Worm (Caenorhabditis elegans) whole organism, young adult: ENCODE measurements around the gene F02C12.1.

Source experiments
- C06A6.2 ChIP-seq: fragments of 200-800 bp; sonication (Bioruptor generic); conservative IDR thresholded peaks from 2 replicates; pipeline ENCODE4 v1.3.6; 2022; ENCODE audit warnings: missing genetic modification characterization, missing compliant biosample characterization
- F10E7.11 ChIP-seq: sonication (generic microtip); optimal IDR thresholded peaks from 2 replicates; lab custom pipeline; 2017; ENCODE audit warnings: mild to moderate bottlenecking, missing genetic modification characterization, moderate library complexity, missing compliant biosample characterization
- F23B12.7 ChIP-seq: sonication (generic microtip); optimal IDR thresholded peaks from 2 replicates; lab custom pipeline; 2017; ENCODE audit warnings: missing genetic modification characterization, mild to moderate bottlenecking, missing compliant biosample characterization, antibody characterized with exemption, moderate library complexity; ENCODE audit not compliant: insufficient read depth
- F37B4.10 ChIP-seq: fragments of 200-800 bp; sonication (Bioruptor generic); IDR thresholded peaks from 2 replicates; pipeline ENCODE4 v1.3.6; 2022; ENCODE audit warnings: missing genetic modification characterization, missing compliant biosample characterization
- F55B11.4 ChIP-seq: sonication (generic microtip); optimal IDR thresholded peaks from 2 replicates; lab custom pipeline; 2016; ENCODE audit warnings: missing compliant biosample characterization, missing genetic modification characterization, borderline replicate concordance; ENCODE audit not compliant: insufficient read depth
- K12H6.12 ChIP-seq: fragments of 200-800 bp; sonication (Bioruptor generic); optimal IDR thresholded peaks from 2 replicates; lab custom pipeline; 2018; ENCODE audit warnings: mild to moderate bottlenecking, missing genetic modification characterization, missing compliant biosample characterization
- T26A5.8 ChIP-seq: sonication (generic microtip); optimal IDR thresholded peaks from 2 replicates; lab custom pipeline; 2016; ENCODE audit warnings: missing genetic modification characterization, missing compliant biosample characterization
- Y53F4B.3 ChIP-seq: fragments of 200-800 bp; sonication (Bioruptor generic); IDR thresholded peaks from 2 replicates; pipeline ENCODE4 v1.3.6; 2022; ENCODE audit warnings: missing genetic modification reagents, missing genetic modification characterization, missing compliant biosample characterization
- athp-1 ChIP-seq: sonication (generic microtip); optimal IDR thresholded peaks from 2 replicates; lab custom pipeline; 2017; ENCODE audit warnings: mild to moderate bottlenecking, missing genetic modification characterization, missing compliant biosample characterization
- attf-3 ChIP-seq: fragments of 200-800 bp; sonication (Bioruptor generic); conservative IDR thresholded peaks from 2 replicates; pipeline ENCODE4 v1.3.6; 2022; ENCODE audit warnings: missing genetic modification reagents, missing genetic modification characterization, missing compliant biosample characterization
- attf-6 ChIP-seq: fragments of 200-800 bp; sonication (Bioruptor generic); IDR thresholded peaks from 2 replicates; pipeline ENCODE4 v1.3.6; 2022; ENCODE audit warnings: missing genetic modification reagents, missing genetic modification characterization, missing compliant biosample characterization
- bed-2 ChIP-seq: fragments of 200-800 bp; sonication (Bioruptor generic); IDR thresholded peaks from 2 replicates; pipeline ENCODE4 v1.3.6; 2022; ENCODE audit warnings: missing genetic modification reagents, missing genetic modification characterization, missing compliant biosample characterization
- cebp-2 ChIP-seq: fragments of 200-800 bp; sonication (Bioruptor generic); IDR thresholded peaks from 2 replicates; pipeline ENCODE4 v1.3.6; 2022; ENCODE audit warnings: missing genetic modification characterization, missing compliant biosample characterization
- ceh-100 ChIP-seq: fragments of 200-800 bp; sonication (Bioruptor generic); IDR thresholded peaks from 2 replicates; pipeline ENCODE4 v1.3.6; 2022; ENCODE audit warnings: missing genetic modification reagents, missing genetic modification characterization, missing compliant biosample characterization
- ceh-91 ChIP-seq: fragments of 200-800 bp; sonication (Bioruptor generic); IDR thresholded peaks from 2 replicates; pipeline ENCODE4 v1.3.6; 2022; ENCODE audit warnings: missing genetic modification reagents, missing genetic modification characterization, missing compliant biosample characterization
- dox-1 ChIP-seq: fragments of 200-800 bp; sonication (Bioruptor generic); IDR thresholded peaks from 2 replicates; pipeline ENCODE4 v1.3.6; 2022; ENCODE audit warnings: missing genetic modification reagents, missing genetic modification characterization, missing compliant biosample characterization
- dpff-1 ChIP-seq: sonication (generic microtip); optimal IDR thresholded peaks from 2 replicates; lab custom pipeline; 2017; ENCODE audit warnings: mild to moderate bottlenecking, missing genetic modification characterization, missing compliant biosample characterization
- egl-18 ChIP-seq: fragments of 200-800 bp; sonication (Bioruptor generic); IDR thresholded peaks from 2 replicates; pipeline ENCODE4 v1.3.6; 2022; ENCODE audit warnings: missing genetic modification reagents, missing genetic modification characterization, missing compliant biosample characterization
- egl-44 ChIP-seq: fragments of 200-800 bp; sonication (Bioruptor generic); IDR thresholded peaks from 2 replicates; pipeline ENCODE4 v1.3.6; 2022; ENCODE audit warnings: missing genetic modification reagents, missing genetic modification characterization, missing compliant biosample characterization
- egrh-3 ChIP-seq: fragments of 200-800 bp; sonication (Bioruptor generic); IDR thresholded peaks from 2 replicates; pipeline ENCODE4 v1.3.6; 2022; ENCODE audit warnings: missing genetic modification reagents, missing genetic modification characterization, missing compliant biosample characterization
- fkh-3 ChIP-seq: sonication (generic microtip); optimal IDR thresholded peaks from 2 replicates; lab custom pipeline; 2016; ENCODE audit warnings: mild to moderate bottlenecking, missing genetic modification characterization, missing compliant biosample characterization
- gei-17 ChIP-seq: fragments of 200-800 bp; sonication (Bioruptor generic); optimal IDR thresholded peaks from 2 replicates; lab custom pipeline; 2018; ENCODE audit warnings: mild to moderate bottlenecking, missing genetic modification characterization, missing compliant biosample characterization
- him-1 ChIP-seq: sonication (generic microtip); optimal IDR thresholded peaks from 2 replicates; lab custom pipeline; 2016; ENCODE audit warnings: missing genotype, missing genetic modification reagents, missing genetic modification characterization, missing compliant biosample characterization
- hsf-1 ChIP-seq: fragments of 200-800 bp; sonication (Bioruptor generic); IDR thresholded peaks from 2 replicates; pipeline ENCODE4 v1.3.6; 2022; ENCODE audit warnings: missing genetic modification reagents, missing genetic modification characterization, missing compliant biosample characterization
- lag-1 ChIP-seq: fragments of 200-800 bp; sonication (Bioruptor generic); IDR thresholded peaks from 2 replicates; pipeline ENCODE4 v1.3.6; 2022; ENCODE audit warnings: missing genetic modification reagents, missing genetic modification characterization, missing compliant biosample characterization
- let-607 ChIP-seq, 2 experiments: fragments of 200-800 bp in 1 of 2; sonication (Bioruptor generic) in 1 of 2; sonication (generic microtip) in 1 of 2; optimal IDR thresholded peaks; 2 replicates each; lab custom pipeline; 2016 to 2018; ENCODE audit warnings: mild to moderate bottlenecking in 2 of 2, missing compliant biosample characterization in 2 of 2, missing genetic modification characterization in 2 of 2, moderate library complexity in 2 of 2, missing genotype in 1 of 2
- lin-35 ChIP-seq, 3 experiments: fragments of 150-350 bp in 2 of 3; sonication (generic microtip) in 1 of 3; optimal IDR thresholded peaks; 2 replicates each; lab custom pipeline; 2014 to 2018; ENCODE audit warnings: missing biosample characterization in 3 of 3, missing genetic modification characterization in 3 of 3, missing genetic modification reagents in 3 of 3
- lin-40 ChIP-seq: sonication (generic microtip); optimal IDR thresholded peaks from 2 replicates; lab custom pipeline; 2016; ENCODE audit warnings: missing genetic modification characterization, mild to moderate bottlenecking, missing compliant biosample characterization, missing genotype, missing genetic modification reagents
- lsy-27 ChIP-seq: sonication (generic microtip); optimal IDR thresholded peaks from 2 replicates; lab custom pipeline; 2017; ENCODE audit warnings: missing genetic modification characterization, mild to moderate bottlenecking, missing compliant biosample characterization, antibody characterized with exemption, missing genotype, borderline replicate concordance; ENCODE audit not compliant: insufficient read depth
- madf-10 ChIP-seq: sonication (generic microtip); optimal IDR thresholded peaks from 2 replicates; lab custom pipeline; 2016; ENCODE audit warnings: mild to moderate bottlenecking, missing genetic modification characterization, missing compliant biosample characterization
- madf-6 ChIP-seq: fragments of 200-800 bp; sonication (Bioruptor generic); IDR thresholded peaks from 2 replicates; pipeline ENCODE4 v1.3.6; 2022; ENCODE audit warnings: missing genetic modification reagents, missing genetic modification characterization, missing compliant biosample characterization
- madf-8 ChIP-seq: fragments of 200-800 bp; sonication (Bioruptor generic); conservative IDR thresholded peaks from 2 replicates; pipeline ENCODE4 v1.3.6; 2022; ENCODE audit warnings: missing genetic modification reagents, missing genetic modification characterization, missing compliant biosample characterization
- mel-28 ChIP-seq: sonication (generic microtip); optimal IDR thresholded peaks from 2 replicates; lab custom pipeline; 2016; ENCODE audit warnings: borderline replicate concordance, mild to moderate bottlenecking, missing genetic modification characterization, missing compliant biosample characterization
- mes-4 ChIP-seq: sonication (generic microtip); optimal IDR thresholded peaks from 2 replicates; lab custom pipeline; 2016; ENCODE audit warnings: missing genotype, missing genetic modification characterization, missing compliant biosample characterization
- nfya-1 ChIP-seq: sonication (generic microtip); optimal IDR thresholded peaks from 2 replicates; lab custom pipeline; 2017; ENCODE audit warnings: antibody characterized with exemption, missing compliant biosample characterization, missing genetic modification characterization, borderline replicate concordance; ENCODE audit not compliant: insufficient read depth
- nfya-2 ChIP-seq: fragments of 200-800 bp; sonication (Bioruptor generic); IDR thresholded peaks from 2 replicates; pipeline ENCODE4 v1.3.6; 2022; ENCODE audit warnings: missing genetic modification reagents, missing genetic modification characterization, missing compliant biosample characterization
- nhr-179 ChIP-seq: sonication (generic microtip); optimal IDR thresholded peaks from 2 replicates; lab custom pipeline; 2016; ENCODE audit warnings: mild to moderate bottlenecking, missing genetic modification characterization, missing compliant biosample characterization
- nhr-80 ChIP-seq: sonication (generic microtip); optimal IDR thresholded peaks from 2 replicates; lab custom pipeline; 2016; ENCODE audit warnings: missing genetic modification characterization, missing compliant biosample characterization
- rpc-1 ChIP-seq, 2 experiments: fragments of 150-350 bp in 1 of 2; sonication (generic microtip) in 1 of 2; optimal IDR thresholded peaks; 2 replicates each; lab custom pipeline; 2014 to 2018; ENCODE audit warnings: missing biosample characterization in 1 of 2, missing genetic modification characterization in 1 of 2, missing genetic modification reagents in 1 of 2, missing genotype in 1 of 2
- sea-2 ChIP-seq: fragments of 200-800 bp; sonication (Bioruptor generic); IDR thresholded peaks from 2 replicates; pipeline ENCODE4 v1.3.6; 2022; ENCODE audit warnings: missing genetic modification characterization, missing compliant biosample characterization
- snpc-1.3 ChIP-seq: sonication (generic microtip); optimal IDR thresholded peaks from 2 replicates; lab custom pipeline; 2017; ENCODE audit warnings: missing genetic modification characterization, mild to moderate bottlenecking, missing compliant biosample characterization, antibody characterized with exemption, moderate library complexity, missing genotype, missing genetic modification reagents; ENCODE audit not compliant: insufficient read depth
- tbp1 ChIP-seq: fragments of 200-800 bp; sonication (Bioruptor generic); optimal IDR thresholded peaks from 2 replicates; lab custom pipeline; 2018; ENCODE audit warnings: mild to moderate bottlenecking, missing genetic modification characterization, missing compliant biosample characterization
- tbx-9 ChIP-seq: sonication (generic microtip); optimal IDR thresholded peaks from 2 replicates; lab custom pipeline; 2016; ENCODE audit warnings: borderline replicate concordance, missing genetic modification characterization, inconsistent platforms, missing compliant biosample characterization
- unc-130 ChIP-seq: sonication (generic microtip); optimal IDR thresholded peaks from 2 replicates; lab custom pipeline; 2016; ENCODE audit warnings: missing genetic modification reagents, missing genetic modification characterization, missing compliant biosample characterization
- zfh-2 ChIP-seq: fragments of 200-800 bp; sonication (Bioruptor generic); conservative IDR thresholded peaks from 2 replicates; pipeline ENCODE4 v1.3.6; 2022; ENCODE audit warnings: missing genetic modification reagents, missing genetic modification characterization, missing compliant biosample characterization
- ztf-25 ChIP-seq: fragments of 200-800 bp; sonication (Bioruptor generic); IDR thresholded peaks from 2 replicates; pipeline ENCODE4 v1.3.6; 2022; ENCODE audit warnings: missing genetic modification reagents, missing genetic modification characterization, missing compliant biosample characterization
- ztf-28 ChIP-seq: fragments of 200-800 bp; sonication (Bioruptor generic); IDR thresholded peaks from 2 replicates; pipeline ENCODE4 v1.3.6; 2022; ENCODE audit warnings: missing genetic modification reagents, missing genetic modification characterization, missing compliant biosample characterization
- ztf-3 ChIP-seq: fragments of 200-800 bp; sonication (Bioruptor generic); optimal IDR thresholded peaks from 2 replicates; lab custom pipeline; 2018; ENCODE audit warnings: mild to moderate bottlenecking, missing genetic modification characterization, missing compliant biosample characterization

The F02C12.1 gene

DNA sequence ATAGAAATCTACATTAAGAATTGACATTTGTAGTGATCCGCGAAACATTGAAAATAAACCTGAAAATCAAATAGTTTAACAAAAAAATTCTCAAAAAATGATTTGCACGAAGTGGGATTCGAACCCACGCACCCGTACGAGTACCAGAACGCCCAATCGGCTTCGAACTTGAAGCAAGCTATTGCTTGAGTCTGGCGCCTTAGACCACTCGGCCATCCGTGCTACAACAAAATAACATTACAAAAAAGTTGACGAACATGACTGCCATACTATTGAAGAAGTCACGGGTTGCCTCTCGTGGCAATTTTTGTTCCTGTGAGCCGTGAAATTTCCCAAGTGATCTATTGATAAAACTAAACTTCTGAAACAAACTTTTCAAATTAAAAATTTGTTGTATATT, 41.4 kb downstream of the F02C12.1 start (continued):
- no peak for TF ChIP-seq F10E7.11
- TF ChIP-seq F37B4.10 (GFP tag; lab: Robert Waterston, UW): no peak
- TF ChIP-seq madf-8 (GFP tag; lab: Robert Waterston, UW): no peak
- no peak for TF ChIP-seq nfya-2
- no peak for TF ChIP-seq nfya-1 (tag; lab: Kevin White, UChicago)
- no peak for TF ChIP-seq gei-17 (GFP tag; lab: Kevin White, UChicago)
- no peak for TF ChIP-seq attf-6 (GFP tag; lab: Robert Waterston, UW)
- no peak for TF ChIP-seq T26A5.8 (tag; lab: Kevin White, UChicago)
- no peak for TF ChIP-seq nhr-179 (tag; lab: Kevin White, UChicago)
- peak; percentile 84 for TF ChIP-seq tbp1 (GFP tag; lab: Kevin White, UChicago)
- TF ChIP-seq unc-130 (GFP tag; lab: Kevin White, UChicago): no peak
- TF ChIP-seq nhr-80 (tag; lab: Kevin White, UChicago): no peak
- no peak for TF ChIP-seq bed-2 (GFP tag; lab: Robert Waterston, UW)
- peak; percentile 75 for TF ChIP-seq rpc-1 (optimal IDR thresholded peaks at IDR 0.05; lab: Kevin White, UChicago)
- TF ChIP-seq rpc-1 (tag; optimal IDR thresholded peaks at IDR 0.05; lab: Kevin White, UChicago): peak; percentile 90
- TF ChIP-seq lsy-27 (tag; lab: Kevin White, UChicago): no peak
- TF ChIP-seq madf-10 (tag; lab: Kevin White, UChicago): no peak
- no peak for TF ChIP-seq lin-40 (tag; lab: Kevin White, UChicago)
- TF ChIP-seq him-1 (tag; lab: Kevin White, UChicago): peak; percentile 51
- TF ChIP-seq ceh-100 (GFP tag; lab: Robert Waterston, UW): no peak
- TF ChIP-seq let-607 (tag; optimal IDR thresholded peaks at IDR 0.05; lab: Kevin White, UChicago): no peak
- no peak for TF ChIP-seq cebp-2 (GFP tag; lab: Robert Waterston, UW)
- TF ChIP-seq lin-35 (GFP tag; optimal IDR thresholded peaks at IDR 0.05; lab: Kevin White, UChicago): no peak
- TF ChIP-seq egrh-3 (GFP tag; lab: Robert Waterston, UW): no peak
- TF ChIP-seq F23B12.7 (tag; lab: Kevin White, UChicago): no peak
- TF ChIP-seq dox-1: peak; percentile 45; the same call in 1 of the 2 replicates
- peak; percentile 63 for TF ChIP-seq snpc-1.3 (tag; lab: Kevin White, UChicago)
- TF ChIP-seq C06A6.2 (GFP tag; lab: Robert Waterston, UW): no peak
- no peak for TF ChIP-seq hsf-1 (GFP tag; lab: Robert Waterston, UW)
- TF ChIP-seq F55B11.4 (tag; lab: Kevin White, UChicago): no peak
- no peak for TF ChIP-seq zfh-2 (GFP tag; lab: Robert Waterston, UW)
- TF ChIP-seq mel-28 (tag; lab: Kevin White, UChicago): no peak
- peak; percentile 39 for TF ChIP-seq mes-4 (tag; lab: Kevin White, UChicago)
- no peak for TF ChIP-seq Y53F4B.3 (GFP tag; lab: Robert Waterston, UW)
- TF ChIP-seq ceh-91 (GFP tag; lab: Robert Waterston, UW): no peak
- no peak for TF ChIP-seq fkh-3
- TF ChIP-seq ztf-3: no peak
- no peak for TF ChIP-seq athp-1 (tag; lab: Kevin White, UChicago)
- 0 out of 2 replicates have a peak, but pooled peaks have one; percentile 18 for TF ChIP-seq madf-6 (GFP tag; lab: Robert Waterston, UW)
- no peak for TF ChIP-seq K12H6.12 (tag; lab: Kevin White, UChicago)
- no peak for TF ChIP-seq egl-44 (GFP tag; lab: Robert Waterston, UW)
- TF ChIP-seq egl-18: no peak
- no peak for TF ChIP-seq ztf-25 (GFP tag; lab: Robert Waterston, UW)
- no peak for TF ChIP-seq ztf-28 (GFP tag; lab: Robert Waterston, UW)
- TF ChIP-seq dpff-1: no peak
- TF ChIP-seq tbx-9: no peak
- TF ChIP-seq sea-2: no peak
- TF ChIP-seq lag-1 (GFP tag; lab: Robert Waterston, UW): no peak
- no peak for TF ChIP-seq attf-3 (GFP tag; lab: Robert Waterston, UW)
